Worm (Caenorhabditis elegans) whole organism, L4/young adult: ENCODE results near the gene ZK1320.2.

Experiments
- W03F9.2 ChIP-seq: fragments of 150-350 bp; optimal IDR thresholded peaks from 2 replicates; lab custom pipeline; 2014; ENCODE audit warnings: missing biosample characterization, missing genetic modification characterization
- dao-5 ChIP-seq: sonication (generic microtip); optimal IDR thresholded peaks from 2 replicates; lab custom pipeline; 2016; ENCODE audit warnings: missing genotype, missing genetic modification characterization, moderate library complexity, missing compliant biosample characterization
- him-1 ChIP-seq: sonication (generic microtip); optimal IDR thresholded peaks from 2 replicates; lab custom pipeline; 2016; ENCODE audit warnings: missing genotype, missing genetic modification reagents, missing genetic modification characterization, missing compliant biosample characterization

DNA sequence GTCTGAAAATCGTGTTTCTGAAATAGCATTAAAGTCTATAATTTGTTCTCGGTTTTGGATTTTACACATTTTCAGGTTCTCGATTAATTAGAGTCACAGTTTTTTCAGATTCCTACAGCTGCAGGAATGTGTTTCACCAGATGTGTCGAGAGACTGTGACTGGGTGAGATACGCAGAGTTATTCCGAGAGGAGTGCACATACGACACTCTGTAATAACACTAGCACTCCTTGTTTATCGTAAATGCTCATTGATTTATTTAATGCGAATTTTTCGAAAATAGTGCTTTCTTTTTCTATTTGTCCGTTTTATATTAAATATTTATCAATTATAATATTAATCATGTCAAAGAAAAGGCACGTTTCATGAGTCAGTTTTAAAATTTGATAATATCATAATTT, 8.6 kb upstream of the ZK1320.2 start, which contains the start of gene ZK1320.11:
- TF ChIP-seq dao-5 (no peak), him-1 (tag; lab: Kevin White, UChicago) (no peak), W03F9.2 (tag; lab: Kevin White, UChicago) (no peak)
